Fruit fly (Drosophila melanogaster) whole organism, embryonic: ENCODE data around the gene mxt.
A peak's percentile ranks its signal among the peaks of the same experiment; 100 is the strongest.

ENCODE experiments used
- CG10959 ChIP-seq: fragments of 200-800 bp; sonication (Bioruptor generic); IDR thresholded peaks from 2 replicates; pipeline ENCODE4 v1.3.6; 2022; ENCODE audit warnings: missing biosample characterization, missing genetic modification characterization
- CG14014 ChIP-seq: fragments of 200-800 bp; sonication (Bioruptor generic); IDR thresholded peaks from 2 replicates; pipeline ENCODE4 v1.3.6; 2022; ENCODE audit warnings: missing biosample characterization, missing genetic modification characterization
- CG14050 ChIP-seq: fragments of 200-800 bp; sonication (Bioruptor generic); IDR thresholded peaks from 3 replicates; pipeline ENCODE4 v1.3.6; 2022; ENCODE audit warnings: missing biosample characterization, missing genetic modification characterization
- CG14860 ChIP-seq: fragments of 200-800 bp; sonication (Bioruptor generic); IDR thresholded peaks from 3 replicates; pipeline ENCODE4 v1.3.6; 2022; ENCODE audit warnings: missing biosample characterization, missing genetic modification characterization; ENCODE audit not compliant: partially characterized antibody
- CG16863 ChIP-seq: fragments of 200-800 bp; sonication (Bioruptor generic); optimal IDR thresholded peaks from 3 replicates; lab custom pipeline; 2016; ENCODE audit warnings: missing biosample characterization, missing genetic modification characterization
- CG2129 ChIP-seq: fragments of 200-800 bp; sonication (Bioruptor generic); IDR thresholded peaks from 2 replicates; pipeline ENCODE4 v1.3.6; 2022; ENCODE audit warnings: missing biosample characterization, missing genetic modification characterization; ENCODE audit not compliant: partially characterized antibody
- CG2202 ChIP-seq: fragments of 200-800 bp; sonication (Bioruptor generic); optimal IDR thresholded peaks from 2 replicates; lab custom pipeline; 2018; ENCODE audit warnings: missing biosample characterization, mild to moderate bottlenecking, missing genetic modification characterization
- CG31388 ChIP-seq: fragments of 200-800 bp; sonication (Bioruptor generic); optimal IDR thresholded peaks from 2 replicates; lab custom pipeline; 2016; ENCODE audit warnings: missing biosample characterization, missing genetic modification characterization
- CG4328 ChIP-seq: fragments of 200-800 bp; sonication (Bioruptor generic); optimal IDR thresholded peaks from 3 replicates; lab custom pipeline; 2017; ENCODE audit warnings: missing biosample characterization, missing genetic modification reagents, missing genetic modification characterization
- CG4820 ChIP-seq: fragments of 200-800 bp; sonication (Bioruptor generic); optimal IDR thresholded peaks from 3 replicates; lab custom pipeline; 2016; ENCODE audit warnings: missing biosample characterization, missing genetic modification characterization
- CG7963 ChIP-seq: fragments of 200-800 bp; sonication (Bioruptor generic); IDR thresholded peaks from 3 replicates; pipeline ENCODE4 v1.3.6; 2022; ENCODE audit warnings: missing biosample characterization, missing genetic modification characterization; ENCODE audit not compliant: partially characterized antibody
- CG9876 ChIP-seq: fragments of 200-800 bp; sonication (Bioruptor generic); optimal IDR thresholded peaks from 2 replicates; lab custom pipeline; 2016; ENCODE audit warnings: missing biosample characterization, missing genetic modification characterization
- Camta ChIP-seq: fragments of 200-800 bp; sonication (Bioruptor generic); optimal IDR thresholded peaks from 2 replicates; lab custom pipeline; 2016; ENCODE audit warnings: missing biosample characterization, missing genetic modification characterization
- Deaf1 ChIP-seq: fragments of 200-800 bp; optimal IDR thresholded peaks from 3 replicates; lab custom pipeline; 2019; ENCODE audit warnings: missing biosample characterization, mild to moderate bottlenecking, missing genetic modification characterization, moderate library complexity
- Dll ChIP-seq: fragments of 200-800 bp; sonication (Bioruptor generic); IDR thresholded peaks from 4 replicates; pipeline ENCODE4 v1.3.6; 2022; ENCODE audit warnings: missing biosample characterization, missing genetic modification characterization; ENCODE audit not compliant: partially characterized antibody
- Elba2 ChIP-seq: fragments of 200-800 bp; sonication (Bioruptor generic); optimal IDR thresholded peaks from 3 replicates; lab custom pipeline; 2016; ENCODE audit warnings: missing biosample characterization, missing genetic modification characterization
- GATAe ChIP-seq: fragments of 200-800 bp; sonication (Bioruptor generic); conservative IDR thresholded peaks from 2 replicates; pipeline ENCODE4 v1.3.6; 2022; ENCODE audit warnings: missing biosample characterization, missing genetic modification characterization
- Hr51 ChIP-seq, 2 experiments: fragments of 200-800 bp; sonication (Bioruptor generic); optimal IDR thresholded peaks; 2 replicates in 1 of 2; 3 replicates in 1 of 2; lab custom pipeline; 2016 to 2018; ENCODE audit warnings: missing biosample characterization in 2 of 2, missing genetic modification characterization in 2 of 2, mild to moderate bottlenecking in 1 of 2, moderate library complexity in 1 of 2
- Max ChIP-seq: fragments of 200-800 bp; sonication (Bioruptor generic); optimal IDR thresholded peaks from 2 replicates; lab custom pipeline; 2016; ENCODE audit warnings: missing biosample characterization, mild to moderate bottlenecking, missing genetic modification characterization
- Mrtf ChIP-seq: fragments of 200-800 bp; sonication (Bioruptor generic); IDR thresholded peaks from 3 replicates; pipeline ENCODE4 v1.3.6; 2022; ENCODE audit warnings: missing biosample characterization, missing genetic modification characterization
- Nf-YA ChIP-seq: fragments of 200-800 bp; sonication (Bioruptor generic); IDR thresholded peaks from 2 replicates; pipeline ENCODE4 v1.3.6; 2022; ENCODE audit warnings: missing biosample characterization, missing genetic modification characterization
- Side ChIP-seq: fragments of 200-800 bp; sonication (Bioruptor generic); optimal IDR thresholded peaks from 2 replicates; lab custom pipeline; 2016; ENCODE audit warnings: missing biosample characterization, missing genetic modification characterization
- Stat92E ChIP-seq, 3 experiments: fragments of >200 bp in 2 of 3; fragments of 200-800 bp in 1 of 3; sonication (Bioruptor generic) in 1 of 3; optimal IDR thresholded peaks; 2 replicates each; lab custom pipeline; 2017 to 2019; ENCODE audit warnings: missing biosample characterization in 3 of 3, missing genetic modification characterization in 3 of 3, mild to moderate bottlenecking in 1 of 3, moderate library complexity in 1 of 3
- Usf ChIP-seq: fragments of 200-800 bp; sonication (Bioruptor generic); optimal IDR thresholded peaks from 2 replicates; lab custom pipeline; 2017; ENCODE audit warnings: missing genotype, missing biosample characterization, missing genetic modification characterization
- amos ChIP-seq: fragments of 200-800 bp; sonication (Bioruptor generic); IDR thresholded peaks from 2 replicates; pipeline ENCODE4 v1.3.6; 2022; ENCODE audit warnings: missing biosample characterization, missing genetic modification characterization; ENCODE audit not compliant: partially characterized antibody
- bbx ChIP-seq: fragments of 200-800 bp; sonication (Bioruptor generic); IDR thresholded peaks from 2 replicates; pipeline ENCODE4 v1.3.6; 2022; ENCODE audit warnings: missing biosample characterization, missing genetic modification characterization; ENCODE audit not compliant: partially characterized antibody
- bsh ChIP-seq, 2 experiments: fragments of 200-800 bp; sonication (Bioruptor generic); optimal IDR thresholded peaks; 2 replicates each; lab custom pipeline; 2017 to 2018; ENCODE audit warnings: mild to moderate bottlenecking in 2 of 2, missing biosample characterization in 2 of 2, missing genetic modification characterization in 2 of 2, moderate library complexity in 1 of 2
- chn ChIP-seq: fragments of 200-800 bp; sonication (Bioruptor generic); optimal IDR thresholded peaks from 2 replicates; lab custom pipeline; 2016; ENCODE audit warnings: missing biosample characterization, missing genetic modification characterization
- da ChIP-seq: fragments of 200-800 bp; sonication (Bioruptor generic); optimal IDR thresholded peaks from 2 replicates; lab custom pipeline; 2016; ENCODE audit warnings: missing biosample characterization, missing genetic modification characterization
- danr ChIP-seq: fragments of 200-800 bp; sonication (Bioruptor generic); IDR thresholded peaks from 2 replicates; pipeline ENCODE4 v1.3.6; 2022; ENCODE audit warnings: missing biosample characterization, missing genetic modification characterization
- dmrt11E ChIP-seq: fragments of 200-800 bp; sonication (Bioruptor generic); optimal IDR thresholded peaks from 3 replicates; lab custom pipeline; 2018; ENCODE audit warnings: missing biosample characterization, mild to moderate bottlenecking, missing genetic modification characterization, moderate library complexity
- dmrt99B ChIP-seq: fragments of 200-800 bp; sonication (Bioruptor generic); optimal IDR thresholded peaks from 2 replicates; lab custom pipeline; 2018; ENCODE audit warnings: missing biosample characterization, mild to moderate bottlenecking, missing genetic modification characterization, moderate library complexity
- eve ChIP-seq, 2 experiments: fragments of >200 bp; optimal IDR thresholded peaks; 2 replicates each; lab custom pipeline; 2017; ENCODE audit warnings: missing biosample characterization in 2 of 2, missing genetic modification characterization in 2 of 2
- exex ChIP-seq: fragments of 200-800 bp; sonication (Bioruptor generic); optimal IDR thresholded peaks from 4 replicates; lab custom pipeline; 2018; ENCODE audit warnings: missing biosample characterization, mild to moderate bottlenecking, missing genetic modification characterization, moderate library complexity
- gce ChIP-seq: fragments of 200-800 bp; sonication (Bioruptor generic); IDR thresholded peaks from 3 replicates; pipeline ENCODE4 v1.3.6; 2022; ENCODE audit warnings: missing biosample characterization, missing genetic modification characterization
- grn ChIP-seq: fragments of 200-800 bp; sonication (Bioruptor generic); optimal IDR thresholded peaks from 3 replicates; lab custom pipeline; 2017; ENCODE audit warnings: missing biosample characterization, missing genetic modification characterization
- h ChIP-seq: fragments of >200 bp; optimal IDR thresholded peaks from 2 replicates; lab custom pipeline; 2017
- her ChIP-seq: fragments of 200-800 bp; sonication (Bioruptor generic); optimal IDR thresholded peaks from 2 replicates; lab custom pipeline; 2016; ENCODE audit warnings: missing biosample characterization, missing genetic modification characterization
- oc ChIP-seq: fragments of 200-800 bp; sonication (Bioruptor generic); optimal IDR thresholded peaks from 2 replicates; lab custom pipeline; 2018; ENCODE audit warnings: missing biosample characterization, mild to moderate bottlenecking, missing genetic modification characterization, moderate library complexity
- run ChIP-seq: fragments of 200-800 bp; sonication (Bioruptor generic); optimal IDR thresholded peaks from 3 replicates; lab custom pipeline; 2018; ENCODE audit warnings: missing biosample characterization, mild to moderate bottlenecking, missing genetic modification characterization
- sc ChIP-seq, 3 experiments: fragments of >200 bp in 2 of 3; fragments of 200-800 bp in 1 of 3; sonication (Bioruptor generic) in 1 of 3; optimal IDR thresholded peaks; 2 replicates in 2 of 3; 3 replicates in 1 of 3; lab custom pipeline; 2017; ENCODE audit warnings: mild to moderate bottlenecking in 1 of 3, missing biosample characterization in 1 of 3, missing genetic modification characterization in 1 of 3, missing genetic modification reagents in 1 of 3
- sd ChIP-seq: fragments of 200-800 bp; sonication (Bioruptor generic); optimal IDR thresholded peaks from 3 replicates; lab custom pipeline; 2018; ENCODE audit warnings: missing biosample characterization, mild to moderate bottlenecking, missing genetic modification characterization, moderate library complexity
- sob ChIP-seq: fragments of 200-800 bp; sonication (Bioruptor generic); IDR thresholded peaks from 2 replicates; pipeline ENCODE4 v1.3.6; 2022; ENCODE audit warnings: missing biosample characterization, missing genetic modification characterization
- sug ChIP-seq: fragments of 200-800 bp; optimal IDR thresholded peaks from 2 replicates; lab custom pipeline; 2019; ENCODE audit warnings: missing biosample characterization, mild to moderate bottlenecking, missing genetic modification characterization, moderate library complexity
- tna ChIP-seq: fragments of 200-800 bp; sonication (Bioruptor generic); IDR thresholded peaks from 2 replicates; pipeline ENCODE4 v1.3.6; 2022; ENCODE audit warnings: missing biosample characterization, missing genetic modification characterization; ENCODE audit not compliant: partially characterized antibody
- wek ChIP-seq: fragments of 200-800 bp; sonication (Bioruptor generic); optimal IDR thresholded peaks from 3 replicates; lab custom pipeline; 2018; ENCODE audit warnings: missing biosample characterization, mild to moderate bottlenecking, missing genetic modification characterization, moderate library complexity

mxt gene

dm6 chr2L:4893612-4894011 is 46.5 kb upstream of the mxt start (continued):
- TF ChIP-seq run (tag; lab: Kevin White, UChicago) (no peak), CG2202 (tag; lab: Kevin White, UChicago) (no peak), dmrt99B (tag; lab: Kevin White, UChicago) (no peak), GATAe (GFP tag; lab: Robert Waterston, UW) (peak; percentile 33; the same call in 1 of the 2 replicates), Side (GFP tag; lab: Kevin White, UChicago) (no peak), CG2129 (GFP tag; lab: Robert Waterston, UW) (no peak), da (GFP tag; lab: Kevin White, UChicago) (no peak), exex (tag; lab: Kevin White, UChicago) (peak; percentile 55), Usf (GFP tag; lab: Kevin White, UChicago) (no peak), Deaf1 (tag; lab: Kevin White, UChicago) (no peak), CG9876 (GFP tag; lab: Kevin White, UChicago) (no peak), CG4328 (GFP tag; lab: Kevin White, UChicago) (no peak), her (GFP tag; lab: Kevin White, UChicago) (no peak), CG14860 (no peak), sd (tag; lab: Kevin White, UChicago) (peak; percentile 9), CG16863 (GFP tag; lab: Kevin White, UChicago) (no peak), amos (GFP tag; lab: Robert Waterston, UW) (no peak), bsh (GFP tag; optimal IDR thresholded peaks at IDR 0.05; lab: Kevin White, UChicago) (no peak), sug (peak; percentile 32), CG7963 (GFP tag; lab: Robert Waterston, UW) (no peak), h (lab: Kevin White, UChicago) (no peak), Mrtf (GFP tag; lab: Robert Waterston, UW) (no peak), Elba2 (GFP tag; lab: Kevin White, UChicago) (no peak), Stat92E (GFP tag; optimal IDR thresholded peaks at IDR 0.05; lab: Kevin White, UChicago) (no peak), tna (GFP tag; lab: Robert Waterston, UW) (no peak), Max (GFP tag; lab: Kevin White, UChicago) (no peak), bbx (GFP tag; lab: Robert Waterston, UW) (no peak), grn (peak; percentile 81), gce (no peak), CG4820 (GFP tag; lab: Kevin White, UChicago) (no peak), dmrt11E (tag; lab: Kevin White, UChicago) (no peak), sc (optimal IDR thresholded peaks at IDR 0.05; lab: Kevin White, UChicago) (no peak), sc (GFP tag; optimal IDR thresholded peaks at IDR 0.05; lab: Kevin White, UChicago) (no peak), CG10959 (no peak), chn (GFP tag; lab: Kevin White, UChicago) (no peak), Hr51 (GFP tag; optimal IDR thresholded peaks at IDR 0.05; lab: Kevin White, UChicago) (no peak), Camta (GFP tag; lab: Kevin White, UChicago) (no peak), eve (GFP tag; optimal IDR thresholded peaks at IDR 0.05; lab: Kevin White, UChicago) (peak in 1 of 2 experiments; percentile 32), CG14014 (GFP tag; lab: Robert Waterston, UW) (no peak), CG14050 (GFP tag; lab: Robert Waterston, UW) (no peak), Nf-YA (no peak), danr (GFP tag; lab: Robert Waterston, UW) (no peak), CG31388 (GFP tag; lab: Kevin White, UChicago) (no peak), sob (no peak), oc (tag; lab: Kevin White, UChicago) (no peak), wek (GFP tag; lab: Kevin White, UChicago) (no peak), Dll (GFP tag; lab: Robert Waterston, UW) (no peak)
